Worm (Caenorhabditis elegans): ENCODE measurements around the gene F14D7.12.

DNA sequence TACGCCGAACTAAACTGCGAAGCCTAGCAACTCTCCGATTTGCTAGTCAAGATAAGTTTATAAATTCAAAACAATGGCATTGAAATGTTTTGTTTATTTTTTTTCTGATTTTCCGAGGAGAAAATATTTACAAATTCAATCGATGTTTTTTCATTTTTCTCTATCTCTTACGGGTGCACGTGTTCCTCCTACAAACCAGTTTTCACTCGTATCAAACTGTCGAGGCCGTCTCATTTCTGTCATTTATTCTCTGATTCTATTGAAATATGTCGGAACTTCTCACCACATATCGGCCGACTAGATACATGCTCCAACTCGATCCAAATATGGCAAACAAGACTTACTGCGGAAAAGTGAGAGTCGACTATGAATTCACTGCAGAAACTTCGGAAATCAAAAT is 31.7 kb downstream of the F14D7.12 start, which contains the start of gene F47B8.8:
- TF ChIP-seq ceh-14 (tag; optimal IDR thresholded peaks at IDR 0.05) (no peak), ttx-3 (tag; optimal IDR thresholded peaks at IDR 0.05) (no peak), npax-4 (tag; optimal IDR thresholded peaks at IDR 0.05) (no peak), ceh-19 (GFP tag; optimal IDR thresholded peaks at IDR 0.05) (no peak), ceh-9 (tag; optimal IDR thresholded peaks at IDR 0.05) (no peak), ceh-30 (tag; optimal IDR thresholded peaks at IDR 0.05) (no peak), fkh-10 (GFP tag; optimal IDR thresholded peaks at IDR 0.05) (no peak), tbx-7 (tag; optimal IDR thresholded peaks at IDR 0.05) (no peak)

Data from whole organism, late embryonic.